Fruit fly (Drosophila melanogaster) whole organism, prepupa: ENCODE measurements around the gene pbl.

Source experiments
- Blimp-1 ChIP-seq: fragments of 200-800 bp; sonication (Bioruptor generic); optimal IDR thresholded peaks from 3 replicates; lab custom pipeline; 2017; ENCODE audit warnings: missing biosample characterization, missing genetic modification characterization, mild to moderate bottlenecking, moderate library complexity, missing genetic modification reagents
- CG9139 ChIP-seq: fragments of 200-800 bp; sonication (Bioruptor generic); optimal IDR thresholded peaks from 3 replicates; lab custom pipeline; 2017; ENCODE audit warnings: missing biosample characterization, mild to moderate bottlenecking, missing genetic modification characterization
- Ets96B ChIP-seq: fragments of 200-800 bp; optimal IDR thresholded peaks from 2 replicates; lab custom pipeline; 2019; ENCODE audit warnings: missing biosample characterization, mild to moderate bottlenecking, missing genetic modification characterization, moderate library complexity
- Sox102F ChIP-seq: fragments of 200-800 bp; sonication (Bioruptor generic); optimal IDR thresholded peaks from 2 replicates; lab custom pipeline; 2016; ENCODE audit warnings: missing biosample characterization, mild to moderate bottlenecking, missing genetic modification characterization
- fd59A ChIP-seq: fragments of 200-800 bp; sonication (Bioruptor generic); optimal IDR thresholded peaks from 2 replicates; lab custom pipeline; 2017; ENCODE audit warnings: missing biosample characterization, mild to moderate bottlenecking, missing genetic modification characterization, missing genetic modification reagents
- svp ChIP-seq: fragments of 200-800 bp; sonication (Bioruptor generic); peaks from one replicate; lab custom pipeline; 2016; ENCODE audit warnings: missing biosample characterization, missing genetic modification characterization
- vri ChIP-seq: fragments of 200-800 bp; sonication (Bioruptor generic); optimal IDR thresholded peaks from 3 replicates; lab custom pipeline; 2016; ENCODE audit warnings: missing biosample characterization, mild to moderate bottlenecking, missing genetic modification characterization

DNA sequence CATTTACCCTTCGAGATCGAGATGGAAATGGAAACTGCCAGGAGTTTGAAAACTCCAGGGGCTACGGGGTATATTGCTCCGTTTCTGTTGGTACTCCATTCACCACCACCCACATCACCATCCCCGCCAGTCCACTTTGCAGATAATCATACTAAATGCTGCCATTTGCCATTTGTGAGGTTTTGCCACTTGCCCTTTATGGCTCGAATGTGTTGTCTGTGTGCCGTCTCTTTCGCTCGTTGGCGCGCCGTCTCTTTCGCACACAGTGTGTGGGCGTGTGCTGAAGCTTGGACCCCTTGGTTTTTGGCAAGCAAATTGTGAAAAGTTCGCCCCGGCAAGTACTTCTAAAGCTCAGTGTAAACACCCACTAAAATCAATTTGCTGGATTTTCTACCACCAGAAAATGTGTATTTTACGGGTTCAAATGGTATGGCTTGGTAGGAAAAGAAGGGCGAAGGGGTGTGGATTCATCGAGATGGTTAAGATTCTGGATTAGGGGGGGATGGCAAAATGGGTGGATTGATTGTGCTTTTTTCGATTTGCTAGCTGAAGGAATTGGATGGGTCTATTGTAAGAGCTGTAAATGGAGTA lies 46.9 kb upstream of the pbl start:
- TF ChIP-seq Blimp-1 (GFP tag; lab: Kevin White, UChicago): no peak
- no peak for TF ChIP-seq vri (GFP tag; lab: Kevin White, UChicago)
- no peak for TF ChIP-seq fd59A (GFP tag; lab: Kevin White, UChicago)
- TF ChIP-seq svp (GFP tag; lab: Kevin White, UChicago): no peak
- TF ChIP-seq Sox102F (GFP tag; lab: Kevin White, UChicago): no peak
- no peak for TF ChIP-seq Ets96B
- no peak for TF ChIP-seq CG9139 (GFP tag; lab: Kevin White, UChicago)
